Fruit fly (Drosophila melanogaster) whole organism, embryonic: ENCODE data around the gene CCDC53.

Experiments
- ATbp ChIP-seq: fragments of 200-800 bp; sonication (Bioruptor generic); optimal IDR thresholded peaks from 2 replicates; lab custom pipeline; 2017; ENCODE audit warnings: missing biosample characterization, mild to moderate bottlenecking, missing genetic modification characterization, missing genetic modification reagents
- Aef1 ChIP-seq: fragments of 200-800 bp; sonication (Bioruptor generic); IDR thresholded peaks from 3 replicates; pipeline ENCODE4 v1.3.6; 2022; ENCODE audit warnings: missing biosample characterization, missing genetic modification characterization
- Atf-2 ChIP-seq: fragments of 200-800 bp; sonication (Bioruptor generic); optimal IDR thresholded peaks from 2 replicates; lab custom pipeline; 2016; ENCODE audit warnings: missing biosample characterization, missing genetic modification characterization
- Atf6 ChIP-seq: fragments of 200-800 bp; sonication (Bioruptor generic); IDR thresholded peaks from 2 replicates; pipeline ENCODE4 v1.3.6; 2022; ENCODE audit warnings: missing biosample characterization, missing genetic modification characterization
- Bgb ChIP-seq: fragments of 200-800 bp; sonication (Bioruptor generic); IDR thresholded peaks from 2 replicates; pipeline ENCODE4 v1.3.6; 2022; ENCODE audit warnings: missing biosample characterization, missing genetic modification characterization; ENCODE audit not compliant: partially characterized antibody
- CG10267 ChIP-seq: fragments of 200-800 bp; sonication (Bioruptor generic); optimal IDR thresholded peaks from 2 replicates; lab custom pipeline; 2018; ENCODE audit warnings: missing biosample characterization, mild to moderate bottlenecking, missing genetic modification characterization, moderate library complexity
- CG12391 ChIP-seq: fragments of 200-800 bp; sonication (Bioruptor generic); optimal IDR thresholded peaks from 3 replicates; lab custom pipeline; 2018; ENCODE audit warnings: missing biosample characterization, mild to moderate bottlenecking, missing genetic modification characterization, moderate library complexity
- CG12744 ChIP-seq: fragments of 200-800 bp; sonication (Bioruptor generic); optimal IDR thresholded peaks from 2 replicates; lab custom pipeline; 2016; ENCODE audit warnings: missing biosample characterization, missing genetic modification characterization
- CG14050 ChIP-seq: fragments of 200-800 bp; sonication (Bioruptor generic); IDR thresholded peaks from 3 replicates; pipeline ENCODE4 v1.3.6; 2022; ENCODE audit warnings: missing biosample characterization, missing genetic modification characterization
- CG14860 ChIP-seq: fragments of 200-800 bp; sonication (Bioruptor generic); IDR thresholded peaks from 3 replicates; pipeline ENCODE4 v1.3.6; 2022; ENCODE audit warnings: missing biosample characterization, missing genetic modification characterization; ENCODE audit not compliant: partially characterized antibody
- CG16813 ChIP-seq: fragments of 200-800 bp; sonication (Bioruptor generic); IDR thresholded peaks from 3 replicates; pipeline ENCODE4 v1.3.6; 2022; ENCODE audit warnings: missing biosample characterization, missing genetic modification characterization; ENCODE audit not compliant: partially characterized antibody
- CG2116 ChIP-seq: fragments of 200-800 bp; sonication (Bioruptor generic); optimal IDR thresholded peaks from 3 replicates; lab custom pipeline; 2018; ENCODE audit warnings: missing biosample characterization, mild to moderate bottlenecking, missing genetic modification characterization
- CG31388 ChIP-seq: fragments of 200-800 bp; sonication (Bioruptor generic); optimal IDR thresholded peaks from 2 replicates; lab custom pipeline; 2016; ENCODE audit warnings: missing biosample characterization, missing genetic modification characterization
- CG31441 ChIP-seq: fragments of 200-800 bp; sonication (Bioruptor generic); IDR thresholded peaks from 2 replicates; pipeline ENCODE4 v1.3.6; 2022; ENCODE audit warnings: missing biosample characterization, missing genetic modification characterization
- CG3163 ChIP-seq: fragments of 200-800 bp; sonication (Bioruptor generic); optimal IDR thresholded peaks from 3 replicates; lab custom pipeline; 2016; ENCODE audit warnings: missing biosample characterization, missing genetic modification characterization
- CG4360 ChIP-seq: fragments of 200-800 bp; sonication (Bioruptor generic); IDR thresholded peaks from 2 replicates; pipeline ENCODE4 v1.3.6; 2022; ENCODE audit warnings: missing biosample characterization, missing genetic modification characterization
- CG4707 ChIP-seq: fragments of 200-800 bp; sonication (Bioruptor generic); optimal IDR thresholded peaks from 2 replicates; lab custom pipeline; 2018; ENCODE audit warnings: missing biosample characterization, mild to moderate bottlenecking, missing genetic modification characterization, moderate library complexity
- CoRest ChIP-seq: fragments of 200-800 bp; sonication (Bioruptor generic); optimal IDR thresholded peaks from 3 replicates; lab custom pipeline; 2018; ENCODE audit warnings: missing biosample characterization, mild to moderate bottlenecking, missing genetic modification characterization, moderate library complexity
- Doc3 ChIP-seq: fragments of 200-800 bp; sonication (Bioruptor generic); IDR thresholded peaks from 3 replicates; pipeline ENCODE4 v1.3.6; 2022; ENCODE audit warnings: missing biosample characterization, missing genetic modification characterization; ENCODE audit not compliant: partially characterized antibody
- Elba2 ChIP-seq: fragments of 200-800 bp; sonication (Bioruptor generic); optimal IDR thresholded peaks from 3 replicates; lab custom pipeline; 2016; ENCODE audit warnings: missing biosample characterization, missing genetic modification characterization
- HLH4C ChIP-seq: fragments of 200-800 bp; sonication (Bioruptor generic); IDR thresholded peaks from 3 replicates; pipeline ENCODE4 v1.3.6; 2022; ENCODE audit warnings: missing biosample characterization, missing genetic modification characterization; ENCODE audit not compliant: partially characterized antibody
- Hmx ChIP-seq: fragments of 200-800 bp; sonication (Bioruptor generic); optimal IDR thresholded peaks from 2 replicates; lab custom pipeline; 2016; ENCODE audit warnings: missing biosample characterization, missing genetic modification characterization
- Lhr ChIP-seq: fragments of 200-800 bp; sonication (Bioruptor generic); optimal IDR thresholded peaks from 3 replicates; lab custom pipeline; 2017; ENCODE audit warnings: mild to moderate bottlenecking, missing biosample characterization, missing genetic modification reagents, missing genetic modification characterization
- MBD-R2 ChIP-seq: fragments of 200-800 bp; sonication (Bioruptor generic); IDR thresholded peaks from 2 replicates; pipeline ENCODE4 v1.3.6; 2022; ENCODE audit warnings: missing biosample characterization, missing genetic modification characterization
- MESR4 ChIP-seq: fragments of 200-800 bp; sonication (Bioruptor generic); optimal IDR thresholded peaks from 2 replicates; lab custom pipeline; 2018; ENCODE audit warnings: missing biosample characterization, mild to moderate bottlenecking, missing genetic modification characterization, moderate library complexity
- Ptx1 ChIP-seq: fragments of 200-800 bp; sonication (Bioruptor generic); IDR thresholded peaks from 2 replicates; pipeline ENCODE4 v1.3.6; 2022; ENCODE audit warnings: missing biosample characterization, missing genetic modification characterization
- Sox100B ChIP-seq: fragments of 200-800 bp; sonication (Bioruptor generic); optimal IDR thresholded peaks from 3 replicates; lab custom pipeline; 2018; ENCODE audit warnings: missing biosample characterization, mild to moderate bottlenecking, missing genetic modification characterization
- Sry-δ ChIP-seq: fragments of 200-800 bp; sonication (Bioruptor generic); optimal IDR thresholded peaks from 2 replicates; lab custom pipeline; 2016; ENCODE audit warnings: missing biosample characterization, missing genetic modification characterization
- ato ChIP-seq: fragments of 200-800 bp; sonication (Bioruptor generic); IDR thresholded peaks from 2 replicates; pipeline ENCODE4 v1.3.6; 2022; ENCODE audit warnings: missing biosample characterization, missing genetic modification characterization; ENCODE audit not compliant: partially characterized antibody
- az2 ChIP-seq: fragments of 200-800 bp; sonication (Bioruptor generic); optimal IDR thresholded peaks from 3 replicates; lab custom pipeline; 2016; ENCODE audit warnings: missing biosample characterization, missing genetic modification characterization
- bab2 ChIP-seq: fragments of 200-800 bp; sonication (Bioruptor generic); optimal IDR thresholded peaks from 2 replicates; lab custom pipeline; 2016; ENCODE audit warnings: missing biosample characterization, missing genetic modification characterization
- br ChIP-seq: fragments of >200 bp; optimal IDR thresholded peaks from 2 replicates; lab custom pipeline; 2017
- crol ChIP-seq: fragments of 200-800 bp; sonication (Bioruptor generic); IDR thresholded peaks from 2 replicates; pipeline ENCODE4 v1.3.6; 2022; ENCODE audit warnings: missing biosample characterization, missing genetic modification characterization
- dan ChIP-seq: fragments of 200-800 bp; sonication (Bioruptor generic); IDR thresholded peaks from 2 replicates; pipeline ENCODE4 v1.3.6; 2022; ENCODE audit warnings: missing biosample characterization, missing genetic modification characterization
- dimm ChIP-seq: fragments of 200-800 bp; sonication (Bioruptor generic); IDR thresholded peaks from 2 replicates; pipeline ENCODE4 v1.3.6; 2022; ENCODE audit warnings: missing biosample characterization, missing genetic modification characterization
- dmrt11E ChIP-seq: fragments of 200-800 bp; sonication (Bioruptor generic); optimal IDR thresholded peaks from 3 replicates; lab custom pipeline; 2018; ENCODE audit warnings: missing biosample characterization, mild to moderate bottlenecking, missing genetic modification characterization, moderate library complexity
- gcm ChIP-seq: fragments of 200-800 bp; sonication (Bioruptor generic); optimal IDR thresholded peaks from 2 replicates; lab custom pipeline; 2019; ENCODE audit warnings: missing biosample characterization, mild to moderate bottlenecking, missing genetic modification characterization, moderate library complexity
- gcm2 ChIP-seq: fragments of 200-800 bp; sonication (Bioruptor generic); optimal IDR thresholded peaks from 2 replicates; lab custom pipeline; 2016; ENCODE audit warnings: missing biosample characterization, missing genetic modification characterization
- ham ChIP-seq: fragments of 200-800 bp; sonication (Bioruptor generic); IDR thresholded peaks from 2 replicates; pipeline ENCODE4 v1.3.6; 2022; ENCODE audit warnings: missing biosample characterization, missing genetic modification characterization
- hkb ChIP-seq, 2 experiments: fragments of 200-800 bp in 1 of 2; fragments of >200 bp in 1 of 2; sonication (Bioruptor generic) in 1 of 2; IDR thresholded peaks in 1 of 2; optimal IDR thresholded peaks in 1 of 2; 2 replicates each; pipeline versions ENCODE4 v1.3.6 to Lab custom; 2017 to 2022; ENCODE audit warnings: missing biosample characterization in 1 of 2, missing genetic modification characterization in 1 of 2
- lola ChIP-seq, 3 experiments: fragments of >200 bp in 2 of 3; fragments of 200-800 bp in 1 of 3; sonication (Bioruptor generic) in 1 of 3; optimal IDR thresholded peaks; 2 replicates each; lab custom pipeline; 2017 to 2019; ENCODE audit warnings: missing biosample characterization in 3 of 3, missing genetic modification characterization in 3 of 3, mild to moderate bottlenecking in 1 of 3, moderate library complexity in 1 of 3
- nmo ChIP-seq: fragments of 200-800 bp; sonication (Bioruptor generic); optimal IDR thresholded peaks from 2 replicates; lab custom pipeline; 2018; ENCODE audit warnings: missing biosample characterization, mild to moderate bottlenecking, missing genetic modification characterization, moderate library complexity
- pnt ChIP-seq: fragments of 200-800 bp; sonication (Bioruptor generic); optimal IDR thresholded peaks from 3 replicates; lab custom pipeline; 2016; ENCODE audit warnings: missing biosample characterization, missing genetic modification characterization
- slbo ChIP-seq: fragments of 200-800 bp; sonication (Bioruptor generic); IDR thresholded peaks from 2 replicates; pipeline ENCODE4 v1.3.6; 2022; ENCODE audit warnings: missing biosample characterization, missing genetic modification characterization
- slp2 ChIP-seq: fragments of 200-800 bp; sonication (Bioruptor generic); optimal IDR thresholded peaks from 2 replicates; lab custom pipeline; 2016; ENCODE audit warnings: missing biosample characterization, missing genetic modification characterization
- sna ChIP-seq: fragments of 200-800 bp; sonication (Bioruptor generic); IDR thresholded peaks from 2 replicates; pipeline ENCODE4 v1.3.6; 2022; ENCODE audit warnings: missing biosample characterization, missing genetic modification characterization; ENCODE audit not compliant: partially characterized antibody
- ssp ChIP-seq: fragments of 200-800 bp; sonication (Bioruptor generic); IDR thresholded peaks from 2 replicates; pipeline ENCODE4 v1.3.6; 2022; ENCODE audit warnings: missing biosample characterization, missing genetic modification characterization
- unc-4 ChIP-seq: fragments of 200-800 bp; sonication (Bioruptor generic); IDR thresholded peaks from 2 replicates; pipeline ENCODE4 v1.3.6; 2022; ENCODE audit warnings: missing biosample characterization, missing genetic modification characterization; ENCODE audit not compliant: partially characterized antibody
- vvl ChIP-seq: fragments of 200-800 bp; sonication (Bioruptor generic); IDR thresholded peaks from 2 replicates; pipeline ENCODE4 v1.3.6; 2022; ENCODE audit warnings: missing biosample characterization, missing genetic modification characterization

CCDC53 gene

dm6 chr2L:8082692-8083412, 41.9 kb downstream of the CCDC53 start, which contains the start of gene Mcr (continued):
- TF ChIP-seq dimm = no peak
- TF ChIP-seq Aef1 (GFP tag; lab: Robert Waterston, UW) = no peak
- peak; percentile 82 for TF ChIP-seq Lhr (GFP tag; lab: Kevin White, UChicago)
- TF ChIP-seq bab2 (GFP tag; lab: Kevin White, UChicago) = no peak
- TF ChIP-seq Atf-2 (GFP tag; lab: Kevin White, UChicago) = peak; percentile 7
- TF ChIP-seq br (lab: Kevin White, UChicago) = no peak
- TF ChIP-seq sna (GFP tag; lab: Robert Waterston, UW) = no peak
- TF ChIP-seq Doc3 (GFP tag; lab: Robert Waterston, UW) = no peak
- peak; percentile 67 for TF ChIP-seq CG16813 (GFP tag; lab: Robert Waterston, UW)
- TF ChIP-seq CG31388 = no peak
- peak; percentile 8 for TF ChIP-seq MBD-R2 (GFP tag; lab: Robert Waterston, UW)
- TF ChIP-seq CG3163 (GFP tag; lab: Kevin White, UChicago) = no peak
- no peak for TF ChIP-seq Atf6 (GFP tag; lab: Robert Waterston, UW)
- TF ChIP-seq CG31441 (GFP tag; lab: Robert Waterston, UW) = peak; percentile 12; the same call in 1 of the 2 replicates
- TF ChIP-seq vvl (GFP tag; lab: Robert Waterston, UW) = 0 out of 2 replicates have a peak, but pooled peaks have one; percentile 26
- TF ChIP-seq dan (GFP tag; lab: Robert Waterston, UW) = no peak
- peak; percentile 93 for TF ChIP-seq CG10267 (tag; lab: Kevin White, UChicago)
- no peak for TF ChIP-seq pnt (GFP tag; lab: Kevin White, UChicago)
- peak; percentile 86 for TF ChIP-seq Sry-δ (GFP tag; lab: Kevin White, UChicago)
- no peak for TF ChIP-seq CG4707 (GFP tag; lab: Kevin White, UChicago)
- no peak for TF ChIP-seq gcm (GFP tag; lab: Kevin White, UChicago)
- peak; percentile 29; the same call in 1 of the 2 replicates for TF ChIP-seq ssp (GFP tag; lab: Robert Waterston, UW)
- peak; percentile 57 for TF ChIP-seq unc-4 (GFP tag; lab: Robert Waterston, UW)
- no peak for TF ChIP-seq CG14860 (GFP tag; lab: Robert Waterston, UW)
- TF ChIP-seq CG12391 (tag; lab: Kevin White, UChicago) = peak; percentile 31
- TF ChIP-seq nmo (GFP tag; lab: Kevin White, UChicago) = peak; percentile 48
- peak; percentile 68 for TF ChIP-seq CG4360 (GFP tag; lab: Robert Waterston, UW)
- no peak for TF ChIP-seq crol
- peak; percentile 60 for TF ChIP-seq MESR4 (GFP tag; lab: Kevin White, UChicago)
- peak; percentile 28 for TF ChIP-seq Bgb (GFP tag; lab: Robert Waterston, UW)
- TF ChIP-seq CG14050 = no peak
- TF ChIP-seq hkb (optimal IDR thresholded peaks at IDR 0.05; lab: Kevin White, UChicago) = no peak
- no peak for TF ChIP-seq hkb (GFP tag; IDR thresholded peaks at IDR 0.05; lab: Robert Waterston, UW)
- no peak for TF ChIP-seq ATbp (GFP tag; lab: Kevin White, UChicago)
- TF ChIP-seq slbo (GFP tag; lab: Robert Waterston, UW) = no peak
- no peak for TF ChIP-seq Sox100B (GFP tag; lab: Kevin White, UChicago)
- no peak for TF ChIP-seq az2
- peak; percentile 21 for TF ChIP-seq gcm2 (GFP tag; lab: Kevin White, UChicago)
- TF ChIP-seq dmrt11E (tag; lab: Kevin White, UChicago) = no peak
- TF ChIP-seq CG12744 = no peak
- no peak for TF ChIP-seq lola (GFP tag; optimal IDR thresholded peaks at IDR 0.05; lab: Kevin White, UChicago)
- TF ChIP-seq CoRest (tag; lab: Kevin White, UChicago) = peak; percentile 54
- TF ChIP-seq Hmx (GFP tag; lab: Kevin White, UChicago) = no peak
- peak; percentile 2 for TF ChIP-seq slp2 (GFP tag; lab: Kevin White, UChicago)
- TF ChIP-seq Ptx1 (GFP tag; lab: Robert Waterston, UW) = 0 out of 2 replicates have a peak, but pooled peaks have one; percentile 26
- peak; percentile 42; the same call in 1 of the 3 replicates for TF ChIP-seq HLH4C (GFP tag; lab: Robert Waterston, UW)
- no peak for TF ChIP-seq ato (GFP tag; lab: Robert Waterston, UW)
- peak; percentile 50 for TF ChIP-seq CG2116 (GFP tag; lab: Kevin White, UChicago)
- TF ChIP-seq Elba2 (GFP tag; lab: Kevin White, UChicago) = no peak
- TF ChIP-seq ham (GFP tag; lab: Robert Waterston, UW) = no peak
